Fruit fly (Drosophila melanogaster): ENCODE results near the gene Hand.

DNA sequence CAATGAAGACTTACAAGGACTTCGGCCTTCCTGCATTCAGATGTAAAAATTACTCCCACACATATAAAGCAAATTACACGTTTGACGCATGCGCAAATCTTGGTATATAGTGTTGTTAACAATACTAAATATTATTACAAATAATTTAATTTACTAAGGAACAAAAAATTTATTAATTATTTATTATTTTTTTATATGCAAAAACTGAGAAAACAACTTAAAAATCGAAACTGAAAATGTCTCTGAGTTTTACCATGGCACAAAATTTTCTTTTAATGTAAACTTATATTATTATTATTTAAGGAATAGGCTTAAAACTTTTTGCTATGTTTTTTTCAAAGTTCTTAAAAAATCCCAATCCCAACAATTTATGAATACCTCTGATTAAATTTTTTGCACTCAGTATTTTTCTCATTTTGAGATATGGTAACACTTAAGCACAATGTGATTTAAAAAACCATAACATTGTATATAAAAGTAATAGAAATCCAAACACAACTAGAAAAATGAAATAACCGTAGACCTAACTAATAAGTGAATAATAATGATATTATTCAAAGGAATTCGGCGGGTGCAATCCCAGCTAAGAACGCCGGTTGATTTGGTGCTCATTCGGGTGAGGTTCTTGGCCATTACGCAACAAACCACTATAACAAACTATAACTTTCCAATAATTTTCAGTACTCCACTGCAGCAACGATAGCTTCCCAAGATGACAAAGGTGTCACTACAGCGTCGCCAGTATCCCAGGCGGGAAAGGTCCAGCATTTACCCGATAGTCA, 36.1 kb upstream of the Hand start, which contains the start of the genes Schip1 and Cox10:
- TF ChIP-seq CTCF (optimal IDR thresholded peaks at IDR 0.05) (no peak), CG8478 (optimal IDR thresholded peaks at IDR 0.05) (no peak)
